Fruit fly (Drosophila melanogaster): ENCODE data around the gene Ag5r.

Ag5r gene

DNA sequence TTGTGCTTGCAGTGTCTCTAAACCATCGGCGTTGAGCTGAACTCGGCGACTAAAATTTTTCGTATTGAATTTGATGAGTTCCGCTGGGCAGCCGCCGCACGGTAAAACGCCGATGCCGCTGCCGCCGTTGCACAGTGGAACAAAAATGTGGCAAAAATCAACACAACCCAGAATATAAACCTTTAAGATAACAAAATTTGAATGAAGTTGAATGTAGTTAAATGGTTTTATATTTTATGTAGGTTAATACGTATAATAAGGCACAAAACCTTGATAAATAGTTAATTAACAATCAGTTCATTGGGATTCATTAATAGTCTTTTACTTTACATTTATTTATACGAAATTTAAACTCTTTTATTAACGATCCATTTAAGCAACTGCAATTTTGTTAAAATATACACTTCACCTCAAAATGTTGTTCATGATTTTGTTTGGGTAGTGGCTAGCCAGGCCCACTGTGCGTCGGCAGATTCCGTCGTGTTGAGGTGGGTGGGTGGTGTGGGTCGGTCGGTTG, 20.6 kb downstream of the Ag5r start, which contains the start of gene CG15890 (continued):
- TF ChIP-seq peb (GFP tag; IDR thresholded peaks at IDR 0.05) = no peak
- peak; percentile 42 for TF ChIP-seq CG18476 (GFP tag; optimal IDR thresholded peaks at IDR 0.05)
- TF ChIP-seq NFAT (GFP tag; IDR thresholded peaks at IDR 0.05) = 0 out of 2 replicates have a peak, but pooled peaks have one; percentile 34
- peak; percentile 10 for TF ChIP-seq CG33557 (GFP tag; optimal IDR thresholded peaks at IDR 0.05)
- TF ChIP-seq nmo (GFP tag; optimal IDR thresholded peaks at IDR 0.05) = peak; percentile 72
- TF ChIP-seq CG7556 (GFP tag; optimal IDR thresholded peaks at IDR 0.05) = peak; percentile 83
- no peak for TF ChIP-seq jumu (GFP tag; optimal IDR thresholded peaks at IDR 0.05)
- peak; percentile 23 for TF ChIP-seq twi (tag; optimal IDR thresholded peaks at IDR 0.05)
- peak; percentile 4 for TF ChIP-seq CG4282 (GFP tag; optimal IDR thresholded peaks at IDR 0.05)
- no peak for TF ChIP-seq Hey (tag; optimal IDR thresholded peaks at IDR 0.05)
- TF ChIP-seq CG15601 (tag; optimal IDR thresholded peaks at IDR 0.05) = peak; percentile 14
- TF ChIP-seq CG2202 (tag; optimal IDR thresholded peaks at IDR 0.05) = no peak
- TF ChIP-seq CG5180 (GFP tag; optimal IDR thresholded peaks at IDR 0.05) = peak; percentile 26
- TF ChIP-seq aop (GFP tag; IDR thresholded peaks at IDR 0.05) = no peak
- no peak for TF ChIP-seq CG15479 (GFP tag; optimal IDR thresholded peaks at IDR 0.05)
- peak; percentile 4 for TF ChIP-seq sd (tag; optimal IDR thresholded peaks at IDR 0.05)
- TF ChIP-seq sim (GFP tag; IDR thresholded peaks at IDR 0.05) = no peak
- TF ChIP-seq Atf-2 (GFP tag; optimal IDR thresholded peaks at IDR 0.05) = peak; percentile 38
- no peak for TF ChIP-seq dimm (GFP tag; IDR thresholded peaks at IDR 0.05)
- peak; percentile 31; the same call in 1 of the 2 replicates for TF ChIP-seq CG14014 (GFP tag; IDR thresholded peaks at IDR 0.05)
- TF ChIP-seq lab (GFP tag; optimal IDR thresholded peaks at IDR 0.05) = peak; percentile 72
- peak; percentile 18 for TF ChIP-seq Fer3 (tag; optimal IDR thresholded peaks at IDR 0.05)
- no peak for TF ChIP-seq CG9876 (GFP tag; optimal IDR thresholded peaks at IDR 0.05)
- TF ChIP-seq CG2678 (tag; optimal IDR thresholded peaks at IDR 0.05) = peak; percentile 73
- no peak for TF ChIP-seq CG43689 (GFP tag; IDR thresholded peaks at IDR 0.05)
- peak; percentile 77 for TF ChIP-seq phol (tag; optimal IDR thresholded peaks at IDR 0.05)
- TF ChIP-seq Nf-YB (GFP tag; optimal IDR thresholded peaks at IDR 0.05) = peak; percentile 43
- peak; percentile 30 for TF ChIP-seq Chrac-16 (GFP tag; optimal IDR thresholded peaks at IDR 0.05)
- peak; percentile 66 for TF ChIP-seq Ssrp (tag; optimal IDR thresholded peaks at IDR 0.05)
- peak; percentile 62 for TF ChIP-seq CG4820 (GFP tag; optimal IDR thresholded peaks at IDR 0.05)
- no peak for TF ChIP-seq vvl (GFP tag; IDR thresholded peaks at IDR 0.05)
- no peak for TF ChIP-seq eyg (GFP tag; optimal IDR thresholded peaks at IDR 0.05)
- peak; percentile 87 for TF ChIP-seq sens (GFP tag)
- no peak for TF ChIP-seq grn (GFP tag; optimal IDR thresholded peaks at IDR 0.05)
- TF ChIP-seq D19A (tag; optimal IDR thresholded peaks at IDR 0.05) = peak; percentile 60
- no peak for TF ChIP-seq pzg (GFP tag; optimal IDR thresholded peaks at IDR 0.05)
- no peak for TF ChIP-seq CG17568 (GFP tag; optimal IDR thresholded peaks at IDR 0.05)
- no peak for TF ChIP-seq CG14965 (GFP tag; optimal IDR thresholded peaks at IDR 0.05; ENCODE audit: borderline replicate concordance)
- no peak for TF ChIP-seq chm (GFP tag; IDR thresholded peaks at IDR 0.05)
- TF ChIP-seq Tbp (GFP tag; optimal IDR thresholded peaks at IDR 0.05) = no peak
- TF ChIP-seq CG10462 (GFP tag; optimal IDR thresholded peaks at IDR 0.05) = peak; percentile 18
- TF ChIP-seq CG32767 (GFP tag; IDR thresholded peaks at IDR 0.05) = no peak
- no peak for TF ChIP-seq H2.0 (GFP tag; IDR thresholded peaks at IDR 0.05)
- TF ChIP-seq mirr (GFP tag; optimal IDR thresholded peaks at IDR 0.05) = no peak
- TF ChIP-seq HmgZ (tag; optimal IDR thresholded peaks at IDR 0.05) = no peak
- peak; percentile 83 for TF ChIP-seq Med (GFP tag)
- no peak for TF ChIP-seq crc (GFP tag; optimal IDR thresholded peaks at IDR 0.05)
- no peak for TF ChIP-seq D (optimal IDR thresholded peaks at IDR 0.05)
- TF ChIP-seq D (GFP tag; optimal IDR thresholded peaks at IDR 0.05) = peak; percentile 36
- TF ChIP-seq CG14710 (tag; optimal IDR thresholded peaks at IDR 0.05) = peak; percentile 42
- TF ChIP-seq CG11695 (GFP tag; IDR thresholded peaks at IDR 0.05) = peak; percentile 58; the same call in 1 of the 3 replicates
